Fruit fly (Drosophila melanogaster) whole organism, embryonic: ENCODE measurements around the gene CG17562.
A peak's percentile ranks its signal among the peaks of the same experiment; 100 is the strongest.

ENCODE experiments used
- Ada2b ChIP-seq: fragments of 200-800 bp; sonication (Bioruptor generic); IDR thresholded peaks from 2 replicates; pipeline ENCODE4 v1.3.6; 2022; ENCODE audit warnings: missing biosample characterization, missing genetic modification characterization
- CG10543 ChIP-seq: fragments of 200-800 bp; sonication (Bioruptor generic); optimal IDR thresholded peaks from 3 replicates; lab custom pipeline; 2017; ENCODE audit warnings: missing biosample characterization, mild to moderate bottlenecking, missing genetic modification characterization, moderate library complexity
- CG10565 ChIP-seq: fragments of 200-800 bp; sonication (Bioruptor generic); optimal IDR thresholded peaks from 3 replicates; lab custom pipeline; 2016; ENCODE audit warnings: missing biosample characterization, mild to moderate bottlenecking, missing genetic modification characterization
- CG11695 ChIP-seq: fragments of 200-800 bp; sonication (Bioruptor generic); IDR thresholded peaks from 3 replicates; pipeline ENCODE4 v1.3.6; 2022; ENCODE audit warnings: missing biosample characterization, missing genetic modification characterization
- CG12104 ChIP-seq: fragments of 200-800 bp; sonication (Bioruptor generic); optimal IDR thresholded peaks from 3 replicates; lab custom pipeline; 2016; ENCODE audit warnings: missing biosample characterization, missing genetic modification characterization
- CG12219 ChIP-seq: fragments of 200-800 bp; sonication (Bioruptor generic); optimal IDR thresholded peaks from 3 replicates; lab custom pipeline; 2018; ENCODE audit warnings: missing biosample characterization, mild to moderate bottlenecking, missing genetic modification characterization
- CG12236 ChIP-seq: fragments of 200-800 bp; sonication (Bioruptor generic); optimal IDR thresholded peaks from 2 replicates; lab custom pipeline; 2016; ENCODE audit warnings: missing biosample characterization, missing genetic modification characterization
- CG13424 ChIP-seq: fragments of 200-800 bp; sonication (Bioruptor generic); optimal IDR thresholded peaks from 2 replicates; lab custom pipeline; 2019; ENCODE audit warnings: missing biosample characterization, mild to moderate bottlenecking, missing genetic modification characterization, moderate library complexity
- CG16813 ChIP-seq: fragments of 200-800 bp; sonication (Bioruptor generic); IDR thresholded peaks from 3 replicates; pipeline ENCODE4 v1.3.6; 2022; ENCODE audit warnings: missing biosample characterization, missing genetic modification characterization; ENCODE audit not compliant: partially characterized antibody
- CG17328 ChIP-seq: fragments of 200-800 bp; sonication (Bioruptor generic); IDR thresholded peaks from 2 replicates; pipeline ENCODE4 v1.3.6; 2022; ENCODE audit warnings: missing biosample characterization, missing genetic modification characterization
- CG18262 ChIP-seq: fragments of 200-800 bp; optimal IDR thresholded peaks from 3 replicates; lab custom pipeline; 2019; ENCODE audit warnings: missing biosample characterization, mild to moderate bottlenecking, missing genetic modification characterization, moderate library complexity
- CG32532 ChIP-seq: fragments of 200-800 bp; sonication (Bioruptor generic); IDR thresholded peaks from 2 replicates; pipeline ENCODE4 v1.3.6; 2022; ENCODE audit warnings: missing biosample characterization, missing genetic modification characterization
- CG42726 ChIP-seq: fragments of 200-800 bp; sonication (Bioruptor generic); IDR thresholded peaks from 2 replicates; pipeline ENCODE4 v1.3.6; 2022; ENCODE audit warnings: missing biosample characterization, missing genetic modification characterization; ENCODE audit not compliant: partially characterized antibody
- CG4328 ChIP-seq: fragments of 200-800 bp; sonication (Bioruptor generic); optimal IDR thresholded peaks from 3 replicates; lab custom pipeline; 2017; ENCODE audit warnings: missing biosample characterization, missing genetic modification reagents, missing genetic modification characterization
- CG4854 ChIP-seq: fragments of 200-800 bp; sonication (Bioruptor generic); optimal IDR thresholded peaks from 2 replicates; lab custom pipeline; 2016; ENCODE audit warnings: missing biosample characterization, missing genetic modification characterization, inconsistent platforms
- CG6175 ChIP-seq: fragments of 200-800 bp; sonication (Bioruptor generic); IDR thresholded peaks from 3 replicates; pipeline ENCODE4 v1.3.6; 2022; ENCODE audit warnings: missing biosample characterization, missing genetic modification characterization
- CG6254 ChIP-seq: fragments of 200-800 bp; sonication (Bioruptor generic); optimal IDR thresholded peaks from 3 replicates; lab custom pipeline; 2017; ENCODE audit warnings: mild to moderate bottlenecking, missing biosample characterization, missing genetic modification reagents, missing genetic modification characterization
- CG7357 ChIP-seq: fragments of 200-800 bp; sonication (Bioruptor generic); IDR thresholded peaks from 3 replicates; pipeline ENCODE4 v1.3.6; 2022; ENCODE audit warnings: missing biosample characterization, missing genetic modification characterization
- CG8089 ChIP-seq: fragments of 200-800 bp; sonication (Bioruptor generic); optimal IDR thresholded peaks from 3 replicates; lab custom pipeline; 2016; ENCODE audit warnings: missing biosample characterization, missing genetic modification characterization
- CG8924 ChIP-seq: fragments of 200-800 bp; optimal IDR thresholded peaks from 3 replicates; lab custom pipeline; 2019; ENCODE audit warnings: missing biosample characterization, mild to moderate bottlenecking, missing genetic modification characterization, moderate library complexity
- CG9932 ChIP-seq: fragments of 200-800 bp; sonication (Bioruptor generic); IDR thresholded peaks from 2 replicates; pipeline ENCODE4 v1.3.6; 2022; ENCODE audit warnings: missing biosample characterization, missing genetic modification characterization
- CoRest ChIP-seq: fragments of 200-800 bp; sonication (Bioruptor generic); optimal IDR thresholded peaks from 3 replicates; lab custom pipeline; 2018; ENCODE audit warnings: missing biosample characterization, mild to moderate bottlenecking, missing genetic modification characterization, moderate library complexity
- Hand ChIP-seq: fragments of 200-800 bp; sonication (Bioruptor generic); optimal IDR thresholded peaks from 2 replicates; lab custom pipeline; 2017; ENCODE audit warnings: mild to moderate bottlenecking, missing biosample characterization, missing genetic modification reagents, missing genetic modification characterization
- HmgZ ChIP-seq: fragments of 200-800 bp; sonication (Bioruptor generic); optimal IDR thresholded peaks from 2 replicates; lab custom pipeline; 2018; ENCODE audit warnings: missing biosample characterization, mild to moderate bottlenecking, missing genetic modification characterization
- Mes4 ChIP-seq: fragments of 200-800 bp; sonication (Bioruptor generic); optimal IDR thresholded peaks from 2 replicates; lab custom pipeline; 2016; ENCODE audit warnings: missing biosample characterization, missing genetic modification characterization
- Oli ChIP-seq: fragments of 200-800 bp; sonication (Bioruptor generic); optimal IDR thresholded peaks from 2 replicates; lab custom pipeline; 2018; ENCODE audit warnings: missing biosample characterization, mild to moderate bottlenecking, missing genetic modification characterization, moderate library complexity
- Opbp ChIP-seq: fragments of 200-800 bp; sonication (Bioruptor generic); IDR thresholded peaks from 3 replicates; pipeline ENCODE4 v1.3.6; 2022; ENCODE audit warnings: missing biosample characterization, missing genetic modification characterization; ENCODE audit not compliant: partially characterized antibody
- Rx ChIP-seq: fragments of 200-800 bp; sonication (Bioruptor generic); IDR thresholded peaks from 2 replicates; pipeline ENCODE4 v1.3.6; 2022; ENCODE audit warnings: missing biosample characterization, missing genetic modification characterization
- Tbp ChIP-seq: fragments of >200 bp; optimal IDR thresholded peaks from 2 replicates; lab custom pipeline; 2018; ENCODE audit warnings: missing biosample characterization, missing genetic modification characterization
- ara ChIP-seq: fragments of 200-800 bp; sonication (Bioruptor generic); IDR thresholded peaks from 2 replicates; pipeline ENCODE4 v1.3.6; 2022; ENCODE audit warnings: missing biosample characterization, missing genetic modification characterization
- bcd ChIP-seq: fragments of 200-800 bp; sonication (Bioruptor generic); optimal IDR thresholded peaks from 2 replicates; lab custom pipeline; 2017; ENCODE audit warnings: missing biosample characterization, mild to moderate bottlenecking, missing genetic modification characterization
- cas ChIP-seq: fragments of 200-800 bp; sonication (Bioruptor generic); IDR thresholded peaks from 2 replicates; pipeline ENCODE4 v1.3.6; 2022; ENCODE audit warnings: missing biosample characterization, missing genetic modification characterization
- danr ChIP-seq: fragments of 200-800 bp; sonication (Bioruptor generic); IDR thresholded peaks from 2 replicates; pipeline ENCODE4 v1.3.6; 2022; ENCODE audit warnings: missing biosample characterization, missing genetic modification characterization
- esg ChIP-seq: fragments of 200-800 bp; sonication (Bioruptor generic); conservative IDR thresholded peaks from 2 replicates; pipeline ENCODE4 v1.3.6; 2022; ENCODE audit warnings: missing biosample characterization, missing genetic modification characterization
- eve ChIP-seq, 2 experiments: fragments of >200 bp; optimal IDR thresholded peaks; 2 replicates each; lab custom pipeline; 2017; ENCODE audit warnings: missing biosample characterization in 2 of 2, missing genetic modification characterization in 2 of 2
- fd96Cb ChIP-seq: fragments of 200-800 bp; sonication (Bioruptor generic); optimal IDR thresholded peaks from 2 replicates; lab custom pipeline; 2018; ENCODE audit warnings: missing biosample characterization, mild to moderate bottlenecking, missing genetic modification characterization, moderate library complexity
- grau ChIP-seq: fragments of 200-800 bp; optimal IDR thresholded peaks from 3 replicates; lab custom pipeline; 2019; ENCODE audit warnings: missing biosample characterization, mild to moderate bottlenecking, missing genetic modification characterization, moderate library complexity
- mirr ChIP-seq: fragments of 200-800 bp; sonication (Bioruptor generic); optimal IDR thresholded peaks from 3 replicates; lab custom pipeline; 2018; ENCODE audit warnings: missing biosample characterization, mild to moderate bottlenecking, missing genetic modification characterization
- p53 ChIP-seq: fragments of 200-800 bp; sonication (Bioruptor generic); optimal IDR thresholded peaks from 2 replicates; lab custom pipeline; 2016; ENCODE audit warnings: missing biosample characterization, missing genetic modification characterization
- peb ChIP-seq: fragments of 200-800 bp; sonication (Bioruptor generic); IDR thresholded peaks from 2 replicates; pipeline ENCODE4 v1.3.6; 2022; ENCODE audit warnings: missing biosample characterization, missing genetic modification characterization
- sna ChIP-seq: fragments of 200-800 bp; sonication (Bioruptor generic); IDR thresholded peaks from 2 replicates; pipeline ENCODE4 v1.3.6; 2022; ENCODE audit warnings: missing biosample characterization, missing genetic modification characterization; ENCODE audit not compliant: partially characterized antibody
- stc ChIP-seq: fragments of 200-800 bp; sonication (Bioruptor generic); IDR thresholded peaks from 2 replicates; pipeline ENCODE4 v1.3.6; 2022; ENCODE audit warnings: missing biosample characterization, missing genetic modification characterization
- tna ChIP-seq: fragments of 200-800 bp; sonication (Bioruptor generic); IDR thresholded peaks from 2 replicates; pipeline ENCODE4 v1.3.6; 2022; ENCODE audit warnings: missing biosample characterization, missing genetic modification characterization; ENCODE audit not compliant: partially characterized antibody
- toy ChIP-seq: fragments of 200-800 bp; sonication (Bioruptor generic); IDR thresholded peaks from 2 replicates; pipeline ENCODE4 v1.3.6; 2022; ENCODE audit warnings: missing biosample characterization, missing genetic modification characterization
- trh ChIP-seq: fragments of 200-800 bp; sonication (Bioruptor generic); optimal IDR thresholded peaks from 2 replicates; lab custom pipeline; 2016; ENCODE audit warnings: missing biosample characterization, missing genetic modification characterization
- vvl ChIP-seq: fragments of 200-800 bp; sonication (Bioruptor generic); IDR thresholded peaks from 2 replicates; pipeline ENCODE4 v1.3.6; 2022; ENCODE audit warnings: missing biosample characterization, missing genetic modification characterization
- wor ChIP-seq: fragments of 200-800 bp; sonication (Bioruptor generic); IDR thresholded peaks from 2 replicates; pipeline ENCODE4 v1.3.6; 2022; ENCODE audit warnings: missing biosample characterization, missing genetic modification characterization
- yki ChIP-seq: fragments of >200 bp; optimal IDR thresholded peaks from 3 replicates; lab custom pipeline; 2018
- zen2 ChIP-seq: fragments of 200-800 bp; sonication (Bioruptor generic); IDR thresholded peaks from 3 replicates; pipeline ENCODE4 v1.3.6; 2022; ENCODE audit warnings: missing biosample characterization, missing genetic modification characterization; ENCODE audit not compliant: partially characterized antibody

Gene CG17562

dm6 chr3R:16655494-16656493 lies 40.7 kb downstream of the CG17562 start, which contains the start of gene modSP (continued):
- no peak for TF ChIP-seq trh
- no peak for TF ChIP-seq toy (GFP tag; lab: Robert Waterston, UW)
- TF ChIP-seq fd96Cb = peak; percentile 24
- no peak for TF ChIP-seq CG6254 (GFP tag; lab: Kevin White, UChicago)
- peak; percentile 57 for TF ChIP-seq CG9932 (GFP tag; lab: Robert Waterston, UW)
- TF ChIP-seq mirr (GFP tag; lab: Kevin White, UChicago) = no peak
- no peak for TF ChIP-seq danr (GFP tag; lab: Robert Waterston, UW)
- TF ChIP-seq yki = no peak
- no peak for TF ChIP-seq CG12219
- TF ChIP-seq peb (GFP tag; lab: Robert Waterston, UW) = no peak
- TF ChIP-seq Hand (GFP tag; lab: Kevin White, UChicago) = no peak
- peak; percentile 39 for TF ChIP-seq CG12104
- no peak for TF ChIP-seq Ada2b (GFP tag; lab: Robert Waterston, UW)
- no peak for TF ChIP-seq Tbp (GFP tag; lab: Kevin White, UChicago)
- no peak for TF ChIP-seq CG4854
- TF ChIP-seq CG6175 (GFP tag; lab: Robert Waterston, UW) = no peak
- peak; percentile 15 for TF ChIP-seq CG12236 (GFP tag; lab: Kevin White, UChicago)
- no peak; the same call in 2 of the 3 replicates for TF ChIP-seq zen2 (GFP tag; lab: Robert Waterston, UW)
- no peak for TF ChIP-seq HmgZ (tag; lab: Kevin White, UChicago)
- peak; percentile 22; the same call in 1 of the 2 replicates for TF ChIP-seq Rx
- TF ChIP-seq cas (GFP tag; lab: Robert Waterston, UW) = no peak
- TF ChIP-seq Opbp (GFP tag; lab: Robert Waterston, UW) = peak; percentile 81
- peak; percentile 16 for TF ChIP-seq CG10543
- peak; percentile 63; the same call in 1 of the 2 replicates for TF ChIP-seq sna (GFP tag; lab: Robert Waterston, UW)
- peak; percentile 35 for TF ChIP-seq CG8924 (tag; lab: Kevin White, UChicago)
- TF ChIP-seq CG8089 = no peak
- TF ChIP-seq CG11695 (GFP tag; lab: Robert Waterston, UW) = no peak
- no peak for TF ChIP-seq wor
- TF ChIP-seq CG4328 (GFP tag; lab: Kevin White, UChicago) = no peak
- peak; percentile 12 for TF ChIP-seq CG13424 (tag; lab: Kevin White, UChicago)
- TF ChIP-seq CG17328 (GFP tag; lab: Robert Waterston, UW) = 0 out of 2 replicates have a peak, but pooled peaks have one; percentile 12
- peak; percentile 14 for TF ChIP-seq Oli (tag; lab: Kevin White, UChicago)
- TF ChIP-seq stc (GFP tag; lab: Robert Waterston, UW) = peak; percentile 20; the same call in 1 of the 2 replicates
- peak; percentile 84 for TF ChIP-seq tna (GFP tag; lab: Robert Waterston, UW)
- peak; percentile 8 for TF ChIP-seq CG18262 (tag; lab: Kevin White, UChicago)
- peak; percentile 18; the same call in 1 of the 3 replicates for TF ChIP-seq CG7357 (GFP tag; lab: Robert Waterston, UW)
- peak; percentile 68; the same call in 1 of the 2 replicates for TF ChIP-seq CG42726 (GFP tag; lab: Robert Waterston, UW)
- TF ChIP-seq vvl = peak; percentile 61
- peak; percentile 59 for TF ChIP-seq CoRest
- no peak for TF ChIP-seq p53 (GFP tag; lab: Kevin White, UChicago)
- TF ChIP-seq Mes4 = no peak
- TF ChIP-seq esg = no peak
- peak; percentile 78 for TF ChIP-seq CG16813 (GFP tag; lab: Robert Waterston, UW)
- no peak; the same call in 1 of the 2 replicates for TF ChIP-seq CG32532 (GFP tag; lab: Robert Waterston, UW)
- peak; percentile 20 for TF ChIP-seq grau (tag; lab: Kevin White, UChicago)
- TF ChIP-seq eve (GFP tag; optimal IDR thresholded peaks at IDR 0.05; lab: Kevin White, UChicago) = no peak
- peak; percentile 31 for TF ChIP-seq bcd (GFP tag; lab: Kevin White, UChicago)
- no peak for TF ChIP-seq ara (GFP tag; lab: Robert Waterston, UW)
- no peak for TF ChIP-seq CG10565 (GFP tag; lab: Kevin White, UChicago)
